Fruit fly (Drosophila melanogaster): ENCODE measurements around the gene fd3F.

The fd3F gene

dm6 chrX:3780884-3781283 is 21.2 kb upstream of the fd3F start (continued):
- TF ChIP-seq CG8290 (GFP tag; optimal IDR thresholded peaks at IDR 0.05) = no peak
- TF ChIP-seq CG8290 (tag; optimal IDR thresholded peaks at IDR 0.05) = peak in 1 of 2 experiments; percentile 67
- TF ChIP-seq Fer2 (tag; optimal IDR thresholded peaks at IDR 0.05) = no peak
- TF ChIP-seq Hand (GFP tag; optimal IDR thresholded peaks at IDR 0.05) = no peak
- peak; percentile 6 for TF ChIP-seq p53 (GFP tag; optimal IDR thresholded peaks at IDR 0.05)
- TF ChIP-seq al (GFP tag; IDR thresholded peaks at IDR 0.05) = no peak
- peak; percentile 9 for TF ChIP-seq CG17359 (tag; optimal IDR thresholded peaks at IDR 0.05)
- TF ChIP-seq BtbVII (GFP tag; optimal IDR thresholded peaks at IDR 0.05) = peak; percentile 21
- no peak for TF ChIP-seq CG14860 (GFP tag; IDR thresholded peaks at IDR 0.05; ENCODE audit: partially characterized antibody)
- no peak for TF ChIP-seq Max (GFP tag; optimal IDR thresholded peaks at IDR 0.05)
- TF ChIP-seq Abd-B (GFP tag; optimal IDR thresholded peaks at IDR 0.05) = no peak
- TF ChIP-seq Antp (GFP tag; optimal IDR thresholded peaks at IDR 0.05) = peak; percentile 5
- TF ChIP-seq CG11456 (GFP tag; IDR thresholded peaks at IDR 0.05) = no peak
- peak; percentile 96 for TF ChIP-seq CG10267 (tag; optimal IDR thresholded peaks at IDR 0.05)
- TF ChIP-seq Drgx (GFP tag; IDR thresholded peaks at IDR 0.05) = peak; percentile 44
- TF ChIP-seq cato (GFP tag; optimal IDR thresholded peaks at IDR 0.05; ENCODE audit: borderline replicate concordance) = no peak
- peak; percentile 61; the same call in 1 of the 2 replicates for TF ChIP-seq sna (GFP tag; IDR thresholded peaks at IDR 0.05; ENCODE audit: partially characterized antibody)
- TF ChIP-seq CG16863 (GFP tag; optimal IDR thresholded peaks at IDR 0.05) = no peak
- no peak for TF ChIP-seq ash1 (GFP tag; optimal IDR thresholded peaks at IDR 0.05)
- TF ChIP-seq slou (GFP tag; optimal IDR thresholded peaks at IDR 0.05) = no peak
- peak; percentile 93 for TF ChIP-seq CG10321 (GFP tag; IDR thresholded peaks at IDR 0.05)
- no peak for TF ChIP-seq crol (GFP tag; IDR thresholded peaks at IDR 0.05)
- no peak for TF ChIP-seq Ptx1 (GFP tag; IDR thresholded peaks at IDR 0.05)
- TF ChIP-seq MESR4 (GFP tag; optimal IDR thresholded peaks at IDR 0.05) = peak; percentile 22

- TF ChIP-seq hbn (GFP tag; IDR thresholded peaks at IDR 0.05; ENCODE audit: partially characterized antibody) = peak; percentile 35; the same call in 1 of the 2 replicates
- peak in 1 of 2 experiments; percentile 49 for TF ChIP-seq Pdp1 (GFP tag; optimal IDR thresholded peaks at IDR 0.05)
- TF ChIP-seq Dp (GFP tag; optimal IDR thresholded peaks at IDR 0.05) = peak; percentile 22
- peak; percentile 70 for TF ChIP-seq vnd (GFP tag; IDR thresholded peaks at IDR 0.05; ENCODE audit: partially characterized antibody)
- peak; percentile 73 for TF ChIP-seq Scr (GFP tag; IDR thresholded peaks at IDR 0.05; ENCODE audit: partially characterized antibody)
- TF ChIP-seq BEAF-32 (GFP tag; optimal IDR thresholded peaks at IDR 0.05) = peak; percentile 39
- peak; percentile 95 for TF ChIP-seq stwl (tag; optimal IDR thresholded peaks at IDR 0.05)
- TF ChIP-seq tna (GFP tag; IDR thresholded peaks at IDR 0.05; ENCODE audit: partially characterized antibody) = peak; percentile 82
- peak; percentile 64 for TF ChIP-seq unc-4 (GFP tag; IDR thresholded peaks at IDR 0.05; ENCODE audit: partially characterized antibody)
- TF ChIP-seq CG8944 (GFP tag; optimal IDR thresholded peaks at IDR 0.05) = no peak
- peak; percentile 83 for TF ChIP-seq mld (GFP tag; IDR thresholded peaks at IDR 0.05; ENCODE audit: partially characterized antibody)
- TF ChIP-seq CG15514 (GFP tag; optimal IDR thresholded peaks at IDR 0.05) = no peak
- TF ChIP-seq CG13287 (GFP tag; IDR thresholded peaks at IDR 0.05; ENCODE audit: partially characterized antibody) = peak; percentile 69
- TF ChIP-seq en (GFP tag; optimal IDR thresholded peaks at IDR 0.05) = no peak
- TF ChIP-seq stc (GFP tag; IDR thresholded peaks at IDR 0.05) = no peak
- TF ChIP-seq CG5953 (GFP tag; IDR thresholded peaks at IDR 0.05) = no peak
- TF ChIP-seq pzg (GFP tag; optimal IDR thresholded peaks at IDR 0.05) = peak; percentile 6
- TF ChIP-seq ato (GFP tag; IDR thresholded peaks at IDR 0.05; ENCODE audit: partially characterized antibody) = peak; percentile 78
- no peak for TF ChIP-seq ssp (GFP tag; IDR thresholded peaks at IDR 0.05)
- TF ChIP-seq exex (tag; optimal IDR thresholded peaks at IDR 0.05) = no peak
- peak; percentile 34; the same call in 1 of the 2 replicates for TF ChIP-seq inv (GFP tag; IDR thresholded peaks at IDR 0.05; ENCODE audit: partially characterized antibody)
- TF ChIP-seq bcd (GFP tag; optimal IDR thresholded peaks at IDR 0.05) = no peak
- TF ChIP-seq CG4707 (GFP tag; optimal IDR thresholded peaks at IDR 0.05) = no peak
- peak; percentile 91 for TF ChIP-seq CG6791 (GFP tag; IDR thresholded peaks at IDR 0.05; ENCODE audit: partially characterized antibody)
- TF ChIP-seq CG12769 (tag; optimal IDR thresholded peaks at IDR 0.05) = no peak
- TF ChIP-seq bbx (GFP tag; IDR thresholded peaks at IDR 0.05; ENCODE audit: partially characterized antibody) = peak; percentile 86
Measured at dm6 chrX:3788432-3788831, 13.7 kb upstream of the fd3F start.

All from whole organism, embryonic.